Worm (Caenorhabditis elegans) whole organism, young adult: ENCODE results near the gene C16C8.5.

Experiments used
- D2030.7 ChIP-seq: fragments of 200-800 bp; sonication (Bioruptor generic); IDR thresholded peaks from 2 replicates; pipeline ENCODE4 v1.3.6; 2022; ENCODE audit warnings: missing genetic modification reagents, missing genetic modification characterization, missing compliant biosample characterization
- F33H1.4 ChIP-seq: fragments of 200-800 bp; sonication (Bioruptor generic); IDR thresholded peaks from 2 replicates; pipeline ENCODE4 v1.3.6; 2022; ENCODE audit warnings: missing genetic modification reagents, missing genetic modification characterization, missing compliant biosample characterization
- F39B2.1 ChIP-seq: fragments of 200-800 bp; sonication (Bioruptor generic); IDR thresholded peaks from 2 replicates; pipeline ENCODE4 v1.3.6; 2022; ENCODE audit warnings: missing genetic modification reagents, missing genetic modification characterization, missing compliant biosample characterization
- F52B5.7 ChIP-seq: sonication (generic microtip); optimal IDR thresholded peaks from 2 replicates; lab custom pipeline; 2016; ENCODE audit warnings: mild to moderate bottlenecking, missing genetic modification characterization, missing compliant biosample characterization
- akir-1 ChIP-seq: fragments of 200-800 bp; sonication (Bioruptor generic); optimal IDR thresholded peaks from 2 replicates; lab custom pipeline; 2018; ENCODE audit warnings: mild to moderate bottlenecking, missing genetic modification characterization, moderate library complexity, missing compliant biosample characterization
- ama-1 ChIP-seq, 3 experiments: fragments of 150-350 bp in 1 of 3; sonication (generic microtip) in 2 of 3; optimal IDR thresholded peaks; 2 replicates each; lab custom pipeline; 2014 to 2018; ENCODE audit warnings: missing biosample characterization in 2 of 3, missing genetic modification characterization in 2 of 3, missing genetic modification reagents in 2 of 3
- attf-3 ChIP-seq: fragments of 200-800 bp; sonication (Bioruptor generic); conservative IDR thresholded peaks from 2 replicates; pipeline ENCODE4 v1.3.6; 2022; ENCODE audit warnings: missing genetic modification reagents, missing genetic modification characterization, missing compliant biosample characterization
- attf-5 ChIP-seq: fragments of 200-800 bp; sonication (Bioruptor generic); optimal IDR thresholded peaks from 2 replicates; lab custom pipeline; 2018; ENCODE audit warnings: mild to moderate bottlenecking, missing genetic modification characterization, missing compliant biosample characterization
- attf-6 ChIP-seq: fragments of 200-800 bp; sonication (Bioruptor generic); IDR thresholded peaks from 2 replicates; pipeline ENCODE4 v1.3.6; 2022; ENCODE audit warnings: missing genetic modification reagents, missing genetic modification characterization, missing compliant biosample characterization
- cebp-1 ChIP-seq, 2 experiments: fragments of 200-800 bp in 1 of 2; sonication (Bioruptor generic) in 1 of 2; sonication (generic microtip) in 1 of 2; IDR thresholded peaks in 1 of 2; optimal IDR thresholded peaks in 1 of 2; 2 replicates each; pipeline versions ENCODE4 v1.3.6 to Lab custom; 2017 to 2022; ENCODE audit warnings: missing compliant biosample characterization in 2 of 2, missing genetic modification characterization in 2 of 2, mild to moderate bottlenecking in 1 of 2, missing genetic modification reagents in 1 of 2, moderate library complexity in 1 of 2
- cebp-2 ChIP-seq: fragments of 200-800 bp; sonication (Bioruptor generic); IDR thresholded peaks from 2 replicates; pipeline ENCODE4 v1.3.6; 2022; ENCODE audit warnings: missing genetic modification characterization, missing compliant biosample characterization
- ceh-100 ChIP-seq: fragments of 200-800 bp; sonication (Bioruptor generic); IDR thresholded peaks from 2 replicates; pipeline ENCODE4 v1.3.6; 2022; ENCODE audit warnings: missing genetic modification reagents, missing genetic modification characterization, missing compliant biosample characterization
- ceh-27 ChIP-seq: fragments of 200-800 bp; sonication (Bioruptor generic); optimal IDR thresholded peaks from 2 replicates; lab custom pipeline; 2018; ENCODE audit warnings: mild to moderate bottlenecking, missing genetic modification characterization, moderate library complexity, missing compliant biosample characterization
- ceh-40 ChIP-seq: fragments of 200-800 bp; sonication (Bioruptor generic); IDR thresholded peaks from 2 replicates; pipeline ENCODE4 v1.3.6; 2022; ENCODE audit warnings: missing genetic modification characterization, missing compliant biosample characterization
- dox-1 ChIP-seq: fragments of 200-800 bp; sonication (Bioruptor generic); IDR thresholded peaks from 2 replicates; pipeline ENCODE4 v1.3.6; 2022; ENCODE audit warnings: missing genetic modification reagents, missing genetic modification characterization, missing compliant biosample characterization
- egrh-3 ChIP-seq: fragments of 200-800 bp; sonication (Bioruptor generic); IDR thresholded peaks from 2 replicates; pipeline ENCODE4 v1.3.6; 2022; ENCODE audit warnings: missing genetic modification reagents, missing genetic modification characterization, missing compliant biosample characterization
- ekl-4 ChIP-seq: fragments of 200-800 bp; sonication (Bioruptor generic); IDR thresholded peaks from 2 replicates; pipeline ENCODE4 v1.3.6; 2022; ENCODE audit warnings: missing genetic modification reagents, missing genetic modification characterization, missing compliant biosample characterization
- ets-4 ChIP-seq: fragments of 200-800 bp; sonication (Bioruptor generic); optimal IDR thresholded peaks from 2 replicates; lab custom pipeline; 2018; ENCODE audit warnings: mild to moderate bottlenecking, missing genetic modification characterization, missing compliant biosample characterization
- hmg-1.2 ChIP-seq: fragments of 200-800 bp; sonication (Bioruptor generic); IDR thresholded peaks from 2 replicates; pipeline ENCODE4 v1.3.6; 2022; ENCODE audit warnings: missing genetic modification reagents, missing genetic modification characterization, missing compliant biosample characterization
- hmg-20 ChIP-seq: fragments of 200-800 bp; sonication (Bioruptor generic); IDR thresholded peaks from 2 replicates; pipeline ENCODE4 v1.3.6; 2022; ENCODE audit warnings: missing genetic modification reagents, missing genetic modification characterization, missing compliant biosample characterization
- hsf-1 ChIP-seq: fragments of 200-800 bp; sonication (Bioruptor generic); IDR thresholded peaks from 2 replicates; pipeline ENCODE4 v1.3.6; 2022; ENCODE audit warnings: missing genetic modification reagents, missing genetic modification characterization, missing compliant biosample characterization
- let-526 ChIP-seq: fragments of 200-800 bp; sonication (Bioruptor generic); IDR thresholded peaks from 2 replicates; pipeline ENCODE4 v1.3.6; 2022; ENCODE audit warnings: missing genetic modification reagents, missing genetic modification characterization, missing compliant biosample characterization
- lsy-27 ChIP-seq: sonication (generic microtip); optimal IDR thresholded peaks from 2 replicates; lab custom pipeline; 2017; ENCODE audit warnings: missing genetic modification characterization, mild to moderate bottlenecking, missing compliant biosample characterization, antibody characterized with exemption, missing genotype, borderline replicate concordance; ENCODE audit not compliant: insufficient read depth
- mcd-1 ChIP-seq: fragments of 200-800 bp; sonication (Bioruptor generic); IDR thresholded peaks from 2 replicates; pipeline ENCODE4 v1.3.6; 2022; ENCODE audit warnings: missing genetic modification reagents, missing genetic modification characterization, missing compliant biosample characterization
- mes-4 ChIP-seq: sonication (generic microtip); optimal IDR thresholded peaks from 2 replicates; lab custom pipeline; 2016; ENCODE audit warnings: missing genotype, missing genetic modification characterization, missing compliant biosample characterization
- mxl-1 ChIP-seq: sonication (generic microtip); optimal IDR thresholded peaks from 2 replicates; lab custom pipeline; 2016; ENCODE audit warnings: missing genetic modification characterization, missing compliant biosample characterization
- nhr-80 ChIP-seq: sonication (generic microtip); optimal IDR thresholded peaks from 2 replicates; lab custom pipeline; 2016; ENCODE audit warnings: missing genetic modification characterization, missing compliant biosample characterization
- pbrm-1 ChIP-seq: fragments of 200-800 bp; sonication (Bioruptor generic); IDR thresholded peaks from 2 replicates; pipeline ENCODE4 v1.3.6; 2022; ENCODE audit warnings: missing genetic modification reagents, missing genetic modification characterization, missing compliant biosample characterization
- rcor-1 ChIP-seq: fragments of 200-800 bp; sonication (Bioruptor generic); IDR thresholded peaks from 2 replicates; pipeline ENCODE4 v1.3.6; 2022; ENCODE audit warnings: missing genetic modification reagents, missing genetic modification characterization, missing compliant biosample characterization
- snpc-1.3 ChIP-seq: sonication (generic microtip); optimal IDR thresholded peaks from 2 replicates; lab custom pipeline; 2017; ENCODE audit warnings: missing genetic modification characterization, mild to moderate bottlenecking, missing compliant biosample characterization, antibody characterized with exemption, moderate library complexity, missing genotype, missing genetic modification reagents; ENCODE audit not compliant: insufficient read depth
- snpc-4 ChIP-seq, 5 experiments: fragments of 150-350 bp in 1 of 5; sonication (generic microtip) in 4 of 5; optimal IDR thresholded peaks; 2 replicates each; lab custom pipeline; 2014 to 2018; ENCODE audit warnings: missing genetic modification characterization in 5 of 5, missing biosample characterization in 3 of 5, antibody characterized with exemption in 2 of 5, mild to moderate bottlenecking in 2 of 5, missing compliant biosample characterization in 2 of 5, missing genotype in 2 of 5, moderate library complexity in 2 of 5, missing genetic modification reagents in 1 of 5
- tbp1 ChIP-seq: fragments of 200-800 bp; sonication (Bioruptor generic); optimal IDR thresholded peaks from 2 replicates; lab custom pipeline; 2018; ENCODE audit warnings: mild to moderate bottlenecking, missing genetic modification characterization, missing compliant biosample characterization
- tbx-9 ChIP-seq: sonication (generic microtip); optimal IDR thresholded peaks from 2 replicates; lab custom pipeline; 2016; ENCODE audit warnings: borderline replicate concordance, missing genetic modification characterization, inconsistent platforms, missing compliant biosample characterization
- unc-130 ChIP-seq: sonication (generic microtip); optimal IDR thresholded peaks from 2 replicates; lab custom pipeline; 2016; ENCODE audit warnings: missing genetic modification reagents, missing genetic modification characterization, missing compliant biosample characterization
- unc-62 ChIP-seq: fragments of 150-350 bp; optimal IDR thresholded peaks from 2 replicates; lab custom pipeline; 2014; ENCODE audit warnings: missing biosample characterization, missing genetic modification reagents, missing genetic modification characterization
- zfh-2 ChIP-seq: fragments of 200-800 bp; sonication (Bioruptor generic); conservative IDR thresholded peaks from 2 replicates; pipeline ENCODE4 v1.3.6; 2022; ENCODE audit warnings: missing genetic modification reagents, missing genetic modification characterization, missing compliant biosample characterization

Gene C16C8.5

ce11 chrII:3434893-3435503 lies 10.2 kb downstream of the C16C8.5 start:
- peak; percentile 17 for TF ChIP-seq ets-4 (GFP tag; lab: Kevin White, UChicago)
- no peak for TF ChIP-seq attf-5 (GFP tag; lab: Kevin White, UChicago)
- TF ChIP-seq cebp-2 (GFP tag; lab: Robert Waterston, UW): no peak
- TF ChIP-seq dox-1: 0 out of 2 replicates have a peak, but pooled peaks have one; percentile 16
- TF ChIP-seq unc-130 (GFP tag; lab: Kevin White, UChicago): no peak
- no peak for TF ChIP-seq snpc-4 (GFP tag; optimal IDR thresholded peaks at IDR 0.05; lab: Kevin White, UChicago)
- TF ChIP-seq snpc-4 (tag; optimal IDR thresholded peaks at IDR 0.05; lab: Kevin White, UChicago): peak; percentile 3 to 75 (median 58)
- peak; percentile 30 for TF ChIP-seq nhr-80 (tag; lab: Kevin White, UChicago)
- no peak for TF ChIP-seq D2030.7
- TF ChIP-seq attf-6 (GFP tag; lab: Robert Waterston, UW): no peak

ce11 chrII:3429400-3429799 lies 15.8 kb downstream of the C16C8.5 start, which contains the start of gene C16C8.18:
Gene C16C8.18 (plus strand): TSS chrII:3429700.
- no peak for TF ChIP-seq snpc-1.3 (tag; lab: Kevin White, UChicago)
- TF ChIP-seq ama-1 (optimal IDR thresholded peaks at IDR 0.05; lab: Kevin White, UChicago): no peak
- no peak for TF ChIP-seq ama-1 (GFP tag; optimal IDR thresholded peaks at IDR 0.05; lab: Kevin White, UChicago)
- no peak for TF ChIP-seq lsy-27 (tag; lab: Kevin White, UChicago)
- TF ChIP-seq let-526: no peak
- TF ChIP-seq pbrm-1 (GFP tag; lab: Robert Waterston, UW): no peak
- no peak for TF ChIP-seq tbx-9
- TF ChIP-seq ceh-40 (GFP tag; lab: Robert Waterston, UW): no peak

- peak; percentile 92 for TF ChIP-seq zfh-2
- peak; percentile 55; the same call in 1 of the 2 replicates for TF ChIP-seq hmg-1.2 (GFP tag; lab: Robert Waterston, UW)
- TF ChIP-seq ceh-27 (GFP tag; lab: Kevin White, UChicago): peak; percentile 56
- TF ChIP-seq F33H1.4 (GFP tag; lab: Robert Waterston, UW): no peak
- TF ChIP-seq cebp-1 (GFP tag; IDR thresholded peaks at IDR 0.05; lab: Robert Waterston, UW): no peak
- TF ChIP-seq cebp-1 (tag; optimal IDR thresholded peaks at IDR 0.05; lab: Kevin White, UChicago): peak; percentile 29
- peak; percentile 57 for TF ChIP-seq egrh-3 (GFP tag; lab: Robert Waterston, UW)
- no peak for TF ChIP-seq hsf-1 (GFP tag; lab: Robert Waterston, UW)
- peak; percentile 40; the same call in 1 of the 2 replicates for TF ChIP-seq mcd-1
- peak; percentile 34 for TF ChIP-seq attf-5 (GFP tag; lab: Kevin White, UChicago)
- no peak for TF ChIP-seq mxl-1 (tag; lab: Kevin White, UChicago)
Observed at ce11 chrII:3428158-3428704, 17.0 kb downstream of the C16C8.5 start.

DNA sequence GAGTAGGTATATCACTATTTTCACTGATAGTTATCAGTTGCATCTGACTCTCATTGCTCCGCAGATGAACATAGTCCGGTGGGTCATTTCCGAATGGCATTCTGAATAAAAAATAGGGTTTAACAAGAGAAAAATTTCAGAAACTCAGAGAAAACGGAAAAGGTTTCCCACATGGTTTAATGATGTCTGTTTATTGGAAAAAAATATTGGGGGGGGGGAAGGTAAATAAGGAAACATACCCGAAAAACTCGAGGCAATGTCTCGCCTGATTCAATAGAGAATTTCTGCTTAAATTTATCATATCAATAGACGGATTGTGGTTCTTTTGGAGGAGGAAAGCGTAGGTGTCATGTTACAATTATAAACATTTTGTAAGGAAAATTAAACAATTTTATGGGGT lies 19.8 kb downstream of the C16C8.5 start, which contains the start of gene nep-11:
nep-11 (minus strand) TSS at position 101 of the 400 bp plus-strand sequence.
- TF ChIP-seq unc-62 (GFP tag; lab: Kevin White, UChicago) (no peak), F39B2.1 (GFP tag; lab: Robert Waterston, UW) (no peak), attf-3 (GFP tag; lab: Robert Waterston, UW) (no peak), F52B5.7 (no peak), unc-130 (GFP tag; lab: Kevin White, UChicago) (no peak), mes-4 (tag; lab: Kevin White, UChicago) (no peak), tbp1 (GFP tag; lab: Kevin White, UChicago) (no peak), hmg-20 (GFP tag; lab: Robert Waterston, UW) (no peak), akir-1 (GFP tag; lab: Kevin White, UChicago) (no peak), ceh-100 (GFP tag; lab: Robert Waterston, UW) (no peak), ekl-4 (GFP tag; lab: Robert Waterston, UW) (no peak), egrh-3 (GFP tag; lab: Robert Waterston, UW) (no peak), rcor-1 (GFP tag; lab: Robert Waterston, UW) (no peak)
